Fruit fly (Drosophila melanogaster) whole organism, embryonic: Measurements from ENCODE around the gene Ccp84Ac.

Experiments used
- Adf1 ChIP-seq: fragments of 200-800 bp; sonication (Bioruptor generic); IDR thresholded peaks from 2 replicates; pipeline ENCODE4 v1.3.6; 2022; ENCODE audit warnings: missing biosample characterization, missing genetic modification characterization
- Antp ChIP-seq: fragments of 200-800 bp; sonication (Bioruptor generic); optimal IDR thresholded peaks from 3 replicates; lab custom pipeline; 2016; ENCODE audit warnings: missing biosample characterization, missing genetic modification characterization
- CG10565 ChIP-seq: fragments of 200-800 bp; sonication (Bioruptor generic); optimal IDR thresholded peaks from 3 replicates; lab custom pipeline; 2016; ENCODE audit warnings: missing biosample characterization, mild to moderate bottlenecking, missing genetic modification characterization
- CG10979 ChIP-seq: fragments of 200-800 bp; sonication (Bioruptor generic); optimal IDR thresholded peaks from 2 replicates; lab custom pipeline; 2018; ENCODE audit warnings: missing biosample characterization, mild to moderate bottlenecking, missing genetic modification characterization, moderate library complexity
- CG11085 ChIP-seq: fragments of 200-800 bp; sonication (Bioruptor generic); IDR thresholded peaks from 2 replicates; pipeline ENCODE4 v1.3.6; 2022; ENCODE audit warnings: missing biosample characterization, missing genetic modification characterization
- CG11456 ChIP-seq: fragments of 200-800 bp; sonication (Bioruptor generic); IDR thresholded peaks from 3 replicates; pipeline ENCODE4 v1.3.6; 2022; ENCODE audit warnings: missing biosample characterization, missing genetic modification characterization
- CG11560 ChIP-seq: fragments of 200-800 bp; sonication (Bioruptor generic); IDR thresholded peaks from 3 replicates; pipeline ENCODE4 v1.3.6; 2022; ENCODE audit warnings: missing biosample characterization, missing genetic modification characterization
- CG1603 ChIP-seq: fragments of 200-800 bp; sonication (Bioruptor generic); optimal IDR thresholded peaks from 2 replicates; lab custom pipeline; 2019; ENCODE audit warnings: missing biosample characterization, mild to moderate bottlenecking, missing genetic modification characterization, moderate library complexity
- CG16815 ChIP-seq: fragments of 200-800 bp; sonication (Bioruptor generic); optimal IDR thresholded peaks from 3 replicates; lab custom pipeline; 2017; ENCODE audit warnings: missing biosample characterization, mild to moderate bottlenecking, missing genetic modification characterization
- CG3163 ChIP-seq: fragments of 200-800 bp; sonication (Bioruptor generic); optimal IDR thresholded peaks from 3 replicates; lab custom pipeline; 2016; ENCODE audit warnings: missing biosample characterization, missing genetic modification characterization
- CG33213 ChIP-seq: fragments of 200-800 bp; sonication (Bioruptor generic); optimal IDR thresholded peaks from 3 replicates; lab custom pipeline; 2016; ENCODE audit warnings: missing biosample characterization, missing genetic modification characterization
- CG33557 ChIP-seq: fragments of 200-800 bp; sonication (Bioruptor generic); optimal IDR thresholded peaks from 2 replicates; lab custom pipeline; 2019; ENCODE audit warnings: missing biosample characterization, mild to moderate bottlenecking, missing genetic modification characterization, moderate library complexity
- CG4328 ChIP-seq: fragments of 200-800 bp; sonication (Bioruptor generic); optimal IDR thresholded peaks from 3 replicates; lab custom pipeline; 2017; ENCODE audit warnings: missing biosample characterization, missing genetic modification reagents, missing genetic modification characterization
- CG4707 ChIP-seq: fragments of 200-800 bp; sonication (Bioruptor generic); optimal IDR thresholded peaks from 2 replicates; lab custom pipeline; 2018; ENCODE audit warnings: missing biosample characterization, mild to moderate bottlenecking, missing genetic modification characterization, moderate library complexity
- CG5180 ChIP-seq: fragments of 200-800 bp; sonication (Bioruptor generic); optimal IDR thresholded peaks from 3 replicates; lab custom pipeline; 2017; ENCODE audit warnings: missing biosample characterization, missing genetic modification characterization, mild to moderate bottlenecking, moderate library complexity, missing genetic modification reagents
- CG6765 ChIP-seq: fragments of 200-800 bp; sonication (Bioruptor generic); optimal IDR thresholded peaks from 3 replicates; lab custom pipeline; 2017; ENCODE audit warnings: missing biosample characterization, mild to moderate bottlenecking, missing genetic modification characterization
- CG7745 ChIP-seq: fragments of 200-800 bp; sonication (Bioruptor generic); optimal IDR thresholded peaks from 2 replicates; lab custom pipeline; 2018; ENCODE audit warnings: missing biosample characterization, mild to moderate bottlenecking, missing genetic modification characterization, moderate library complexity
- CG8281 ChIP-seq: fragments of 200-800 bp; sonication (Bioruptor generic); optimal IDR thresholded peaks from 2 replicates; lab custom pipeline; 2018; ENCODE audit warnings: missing biosample characterization, mild to moderate bottlenecking, missing genetic modification characterization, moderate library complexity
- CG8388 ChIP-seq: fragments of 200-800 bp; sonication (Bioruptor generic); optimal IDR thresholded peaks from 2 replicates; lab custom pipeline; 2019; ENCODE audit warnings: missing biosample characterization, mild to moderate bottlenecking, missing genetic modification characterization, moderate library complexity
- CHES-1-like ChIP-seq: fragments of 200-800 bp; sonication (Bioruptor generic); optimal IDR thresholded peaks from 2 replicates; lab custom pipeline; 2016; ENCODE audit warnings: missing biosample characterization, missing genetic modification characterization
- Camta ChIP-seq: fragments of 200-800 bp; sonication (Bioruptor generic); optimal IDR thresholded peaks from 2 replicates; lab custom pipeline; 2016; ENCODE audit warnings: missing biosample characterization, missing genetic modification characterization
- Deaf1 ChIP-seq: fragments of 200-800 bp; optimal IDR thresholded peaks from 3 replicates; lab custom pipeline; 2019; ENCODE audit warnings: missing biosample characterization, mild to moderate bottlenecking, missing genetic modification characterization, moderate library complexity
- Dfd ChIP-seq, 2 experiments: fragments of >200 bp; optimal IDR thresholded peaks; 2 replicates each; lab custom pipeline; 2017; ENCODE audit warnings: missing biosample characterization in 2 of 2, missing genetic modification characterization in 2 of 2
- Dll ChIP-seq: fragments of 200-800 bp; sonication (Bioruptor generic); IDR thresholded peaks from 4 replicates; pipeline ENCODE4 v1.3.6; 2022; ENCODE audit warnings: missing biosample characterization, missing genetic modification characterization; ENCODE audit not compliant: partially characterized antibody
- Doc3 ChIP-seq: fragments of 200-800 bp; sonication (Bioruptor generic); IDR thresholded peaks from 3 replicates; pipeline ENCODE4 v1.3.6; 2022; ENCODE audit warnings: missing biosample characterization, missing genetic modification characterization; ENCODE audit not compliant: partially characterized antibody
- Ets97D ChIP-seq: fragments of 200-800 bp; sonication (Bioruptor generic); optimal IDR thresholded peaks from 3 replicates; lab custom pipeline; 2016; ENCODE audit warnings: missing biosample characterization, missing genetic modification characterization
- HLH54F ChIP-seq: fragments of 200-800 bp; sonication (Bioruptor generic); optimal IDR thresholded peaks from 3 replicates; lab custom pipeline; 2016; ENCODE audit warnings: missing biosample characterization, missing genetic modification characterization
- Hr39 ChIP-seq: fragments of >200 bp; optimal IDR thresholded peaks from 2 replicates; lab custom pipeline; 2017
- Mad ChIP-seq: fragments of 200-800 bp; sonication (Bioruptor generic); optimal IDR thresholded peaks from 2 replicates; lab custom pipeline; 2016; ENCODE audit warnings: missing biosample characterization, missing genetic modification characterization
- Nf-YB ChIP-seq: fragments of 200-800 bp; sonication (Bioruptor generic); optimal IDR thresholded peaks from 3 replicates; lab custom pipeline; 2019; ENCODE audit warnings: missing biosample characterization, mild to moderate bottlenecking, missing genetic modification characterization, moderate library complexity
- Nf-YC ChIP-seq: fragments of 200-800 bp; optimal IDR thresholded peaks from 3 replicates; lab custom pipeline; 2019; ENCODE audit warnings: missing biosample characterization, mild to moderate bottlenecking, missing genetic modification characterization, moderate library complexity
- Pdp1 ChIP-seq, 2 experiments: fragments of 200-800 bp; sonication (Bioruptor generic); optimal IDR thresholded peaks; 3 replicates each; lab custom pipeline; 2016; ENCODE audit warnings: missing biosample characterization in 2 of 2, missing genetic modification characterization in 2 of 2, mild to moderate bottlenecking in 1 of 2, moderate library complexity in 1 of 2
- Ravus ChIP-seq: fragments of 200-800 bp; sonication (Bioruptor generic); IDR thresholded peaks from 2 replicates; pipeline ENCODE4 v1.3.6; 2022; ENCODE audit warnings: missing biosample characterization, missing genetic modification characterization
- Vsx1 ChIP-seq: fragments of 200-800 bp; sonication (Bioruptor generic); optimal IDR thresholded peaks from 2 replicates; lab custom pipeline; 2017; ENCODE audit warnings: missing biosample characterization, mild to moderate bottlenecking, missing genetic modification characterization, missing genetic modification reagents
- abd-A ChIP-seq: fragments of 200-800 bp; sonication (Bioruptor generic); optimal IDR thresholded peaks from 3 replicates; lab custom pipeline; 2019; ENCODE audit warnings: missing biosample characterization, mild to moderate bottlenecking, missing genetic modification characterization, moderate library complexity
- bcd ChIP-seq: fragments of 200-800 bp; sonication (Bioruptor generic); optimal IDR thresholded peaks from 2 replicates; lab custom pipeline; 2017; ENCODE audit warnings: missing biosample characterization, mild to moderate bottlenecking, missing genetic modification characterization
- bigmax ChIP-seq: fragments of 200-800 bp; sonication (Bioruptor generic); optimal IDR thresholded peaks from 2 replicates; lab custom pipeline; 2018; ENCODE audit warnings: missing biosample characterization, mild to moderate bottlenecking, missing genetic modification characterization
- cato ChIP-seq: fragments of 200-800 bp; sonication (Bioruptor generic); optimal IDR thresholded peaks from 2 replicates; lab custom pipeline; 2016; ENCODE audit warnings: missing biosample characterization, missing genetic modification characterization, borderline replicate concordance
- dati ChIP-seq: fragments of 200-800 bp; sonication (Bioruptor generic); IDR thresholded peaks from 2 replicates; pipeline ENCODE4 v1.3.6; 2022; ENCODE audit warnings: missing biosample characterization, missing genetic modification characterization
- dimm ChIP-seq: fragments of 200-800 bp; sonication (Bioruptor generic); IDR thresholded peaks from 2 replicates; pipeline ENCODE4 v1.3.6; 2022; ENCODE audit warnings: missing biosample characterization, missing genetic modification characterization
- esg ChIP-seq: fragments of 200-800 bp; sonication (Bioruptor generic); conservative IDR thresholded peaks from 2 replicates; pipeline ENCODE4 v1.3.6; 2022; ENCODE audit warnings: missing biosample characterization, missing genetic modification characterization
- grn ChIP-seq: fragments of 200-800 bp; sonication (Bioruptor generic); optimal IDR thresholded peaks from 3 replicates; lab custom pipeline; 2017; ENCODE audit warnings: missing biosample characterization, missing genetic modification characterization
- ham ChIP-seq: fragments of 200-800 bp; sonication (Bioruptor generic); IDR thresholded peaks from 2 replicates; pipeline ENCODE4 v1.3.6; 2022; ENCODE audit warnings: missing biosample characterization, missing genetic modification characterization
- hb ChIP-seq: fragments of 200-800 bp; sonication (Bioruptor generic); IDR thresholded peaks from 3 replicates; pipeline ENCODE4 v1.3.6; 2022; ENCODE audit warnings: missing biosample characterization, missing genetic modification characterization; ENCODE audit not compliant: partially characterized antibody
- insv ChIP-seq, 2 experiments: fragments of 200-800 bp; sonication (Bioruptor generic); optimal IDR thresholded peaks; 3 replicates each; lab custom pipeline; 2016 to 2018; ENCODE audit warnings: missing biosample characterization in 2 of 2, missing genetic modification characterization in 2 of 2
- oc ChIP-seq: fragments of 200-800 bp; sonication (Bioruptor generic); optimal IDR thresholded peaks from 2 replicates; lab custom pipeline; 2018; ENCODE audit warnings: missing biosample characterization, mild to moderate bottlenecking, missing genetic modification characterization, moderate library complexity
- odd ChIP-seq: fragments of 200-800 bp; sonication (Bioruptor generic); optimal IDR thresholded peaks from 2 replicates; lab custom pipeline; 2017; ENCODE audit warnings: missing biosample characterization, mild to moderate bottlenecking, missing genetic modification characterization
- prd ChIP-seq, 3 experiments: fragments of >200 bp in 2 of 3; fragments of 200-800 bp in 1 of 3; sonication (Bioruptor generic) in 1 of 3; optimal IDR thresholded peaks in 2 of 3; IDR thresholded peaks in 1 of 3; 2 replicates in 2 of 3; 3 replicates in 1 of 3; pipeline versions ENCODE4 v1.3.6 to Lab custom; 2017 to 2022; ENCODE audit warnings: missing biosample characterization in 1 of 3, missing genetic modification characterization in 1 of 3
- scrt ChIP-seq: fragments of 200-800 bp; sonication (Bioruptor generic); optimal IDR thresholded peaks from 2 replicates; lab custom pipeline; 2018; ENCODE audit warnings: missing biosample characterization, mild to moderate bottlenecking, missing genetic modification characterization, moderate library complexity
- twi ChIP-seq: fragments of 200-800 bp; optimal IDR thresholded peaks from 2 replicates; lab custom pipeline; 2019; ENCODE audit warnings: missing biosample characterization, mild to moderate bottlenecking, missing genetic modification characterization, moderate library complexity
- z ChIP-seq: fragments of 200-800 bp; sonication (Bioruptor generic); IDR thresholded peaks from 3 replicates; pipeline ENCODE4 v1.3.6; 2022; ENCODE audit warnings: missing biosample characterization, missing genetic modification characterization

Gene Ccp84Ac

DNA sequence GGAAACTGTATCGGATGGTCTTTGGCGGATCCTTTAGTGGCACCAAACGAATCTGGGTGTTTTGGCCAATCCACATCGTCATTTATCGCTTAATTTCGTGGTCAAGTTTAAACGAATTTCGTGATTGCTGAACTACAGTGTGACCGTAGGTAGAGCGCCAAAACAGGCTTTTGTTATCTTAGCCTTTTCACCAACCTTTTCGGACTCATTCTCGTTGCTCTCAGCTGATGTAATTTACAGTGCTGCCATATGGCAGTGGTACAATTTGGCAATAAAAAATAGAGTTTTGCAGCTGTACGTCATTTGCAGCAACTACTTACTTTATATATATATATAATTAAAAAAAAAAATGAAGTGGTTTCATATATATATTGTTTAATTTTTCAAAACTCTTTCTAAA, 36.1 kb downstream of the Ccp84Ac start, which contains the start of gene agt (continued):
- TF ChIP-seq CHES-1-like (GFP tag; lab: Kevin White, UChicago) (no peak), Ravus (GFP tag; lab: Robert Waterston, UW) (no peak), CG6765 (GFP tag; lab: Kevin White, UChicago) (no peak), CG4707 (GFP tag; lab: Kevin White, UChicago) (no peak), insv (GFP tag; optimal IDR thresholded peaks at IDR 0.05; lab: Kevin White, UChicago) (no peak), cato (no peak), prd (optimal IDR thresholded peaks at IDR 0.05; lab: Kevin White, UChicago) (no peak), prd (GFP tag; IDR thresholded peaks at IDR 0.05; lab: Robert Waterston, UW) (0 out of 3 replicates have a peak, but pooled peaks have one; percentile 6), Adf1 (no peak), dimm (GFP tag; lab: Robert Waterston, UW) (no peak), CG8281 (tag; lab: Kevin White, UChicago) (no peak), CG11560 (tag; lab: Robert Waterston, UW) (no peak), Vsx1 (GFP tag; lab: Kevin White, UChicago) (no peak), CG5180 (GFP tag; lab: Kevin White, UChicago) (no peak), Mad (GFP tag; lab: Kevin White, UChicago) (no peak), CG8388 (GFP tag; lab: Kevin White, UChicago) (peak; percentile 48), CG33213 (GFP tag; lab: Kevin White, UChicago) (peak; percentile 26), dati (GFP tag; lab: Robert Waterston, UW) (no peak), Dfd (GFP tag; optimal IDR thresholded peaks at IDR 0.05; lab: Kevin White, UChicago) (no peak), CG10565 (no peak), abd-A (no peak), twi (tag; lab: Kevin White, UChicago) (no peak), CG4328 (GFP tag; lab: Kevin White, UChicago) (no peak), CG11456 (GFP tag; lab: Robert Waterston, UW) (no peak), Doc3 (GFP tag; lab: Robert Waterston, UW) (no peak), ham (GFP tag; lab: Robert Waterston, UW) (no peak), CG33557 (no peak), grn (GFP tag; lab: Kevin White, UChicago) (no peak), Hr39 (lab: Kevin White, UChicago) (no peak), Antp (GFP tag; lab: Kevin White, UChicago) (no peak), Ets97D (GFP tag; lab: Kevin White, UChicago) (peak; percentile 56), scrt (GFP tag; lab: Kevin White, UChicago) (no peak), hb (GFP tag; lab: Robert Waterston, UW) (no peak), Dll (GFP tag; lab: Robert Waterston, UW) (peak; percentile 45; the same call in 2 of the 4 replicates), bcd (GFP tag; lab: Kevin White, UChicago) (no peak), oc (tag; lab: Kevin White, UChicago) (no peak), Nf-YC (tag; lab: Kevin White, UChicago) (peak; percentile 25), CG10979 (peak; percentile 14), Camta (GFP tag; lab: Kevin White, UChicago) (no peak), Pdp1 (GFP tag; optimal IDR thresholded peaks at IDR 0.05; lab: Kevin White, UChicago) (peak in 1 of 2 experiments; percentile 82), CG1603 (tag; lab: Kevin White, UChicago) (peak; percentile 76), odd (no peak), HLH54F (no peak), CG11085 (no peak), bigmax (GFP tag; lab: Kevin White, UChicago) (no peak), Deaf1 (tag; lab: Kevin White, UChicago) (no peak), CG7745 (tag; lab: Kevin White, UChicago) (no peak), CG3163 (GFP tag; lab: Kevin White, UChicago) (no peak), CG16815 (no peak), Nf-YB (GFP tag; lab: Kevin White, UChicago) (peak; percentile 3), esg (GFP tag; lab: Robert Waterston, UW) (no peak), z (no peak)
